Fruit fly (Drosophila melanogaster): ENCODE measurements around the gene CG3091.

DNA sequence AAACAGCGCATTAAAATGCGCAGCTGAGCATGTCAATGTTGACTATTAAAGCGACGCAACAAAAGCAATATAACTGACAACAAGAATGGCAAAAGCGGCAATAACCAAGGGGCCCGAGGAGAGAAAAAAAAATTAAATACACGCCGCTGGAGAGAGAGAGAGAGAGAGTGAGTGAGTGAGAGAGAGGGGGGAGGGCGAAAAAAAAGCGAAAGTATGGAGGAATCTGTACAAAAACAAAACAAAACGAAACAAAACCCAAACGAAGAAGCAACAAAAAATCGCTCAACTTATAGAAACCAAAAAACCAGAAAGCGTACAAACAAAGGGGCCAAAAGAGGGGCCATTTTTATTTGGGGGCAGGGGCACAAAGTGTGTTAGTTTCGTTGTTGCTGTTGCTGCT is 29.5 kb upstream of the CG3091 start:
- TF ChIP-seq bab1 (GFP tag; optimal IDR thresholded peaks at IDR 0.05), result no peak
- TF ChIP-seq kay (GFP tag; ENCODE audit: borderline replicate concordance), result no peak
- TF ChIP-seq CG12768 (GFP tag; optimal IDR thresholded peaks at IDR 0.05), result no peak
- TF ChIP-seq CG11617 (GFP tag; optimal IDR thresholded peaks at IDR 0.05), result no peak
- no peak for TF ChIP-seq ovo (GFP tag; optimal IDR thresholded peaks at IDR 0.05)
- no peak for TF ChIP-seq CG7045 (GFP tag; optimal IDR thresholded peaks at IDR 0.05)
- TF ChIP-seq CG14711 (tag; optimal IDR thresholded peaks at IDR 0.05), result no peak
- TF ChIP-seq cnc (optimal IDR thresholded peaks at IDR 0.05), result no peak
- TF ChIP-seq CG7101 (tag; optimal IDR thresholded peaks at IDR 0.05), result no peak
- TF ChIP-seq cic (GFP tag; optimal IDR thresholded peaks at IDR 0.05), result no peak
- TF ChIP-seq CG33017 (tag; optimal IDR thresholded peaks at IDR 0.05), result no peak
- TF ChIP-seq tj (GFP tag; optimal IDR thresholded peaks at IDR 0.05), result no peak
- no peak for TF ChIP-seq pad (GFP tag; optimal IDR thresholded peaks at IDR 0.05)
